Fruit fly (Drosophila melanogaster) whole organism, wandering third instar larva: ENCODE data around the gene CG34276.
A peak's percentile ranks its signal among the peaks of the same experiment; 100 is the strongest.

ENCODE experiments used
- Abd-B ChIP-seq: fragments of >200 bp; optimal IDR thresholded peaks from 2 replicates; lab custom pipeline; 2017; ENCODE audit warnings: missing biosample characterization, missing genetic modification characterization
- CG32264 ChIP-seq: fragments of 200-800 bp; sonication (Bioruptor generic); optimal IDR thresholded peaks from 2 replicates; lab custom pipeline; 2016; ENCODE audit warnings: missing biosample characterization, missing genetic modification characterization
- CG9705 ChIP-seq: fragments of 200-800 bp; sonication (Bioruptor generic); optimal IDR thresholded peaks from 2 replicates; lab custom pipeline; 2018; ENCODE audit warnings: missing biosample characterization, mild to moderate bottlenecking, missing genetic modification characterization
- CrebA ChIP-seq: fragments of 200-800 bp; sonication (Bioruptor generic); optimal IDR thresholded peaks from 2 replicates; lab custom pipeline; 2016; ENCODE audit warnings: missing biosample characterization, mild to moderate bottlenecking, missing genetic modification characterization, borderline replicate concordance
- Dfd ChIP-seq: fragments of >200 bp; optimal IDR thresholded peaks from 2 replicates; lab custom pipeline; 2017; ENCODE audit warnings: missing biosample characterization, missing genetic modification characterization
- Dif ChIP-seq: fragments of 200-275, 200-300 bp; sonication (Bioruptor generic); optimal IDR thresholded peaks from 2 replicates; lab custom pipeline; 2018; ENCODE audit warnings: missing biosample characterization, missing genetic modification characterization; ENCODE audit not compliant: partially characterized antibody
- GATAd ChIP-seq: sonication (Bioruptor generic); optimal IDR thresholded peaks from 2 replicates; lab custom pipeline; 2016; ENCODE audit warnings: missing biosample characterization, missing genetic modification characterization
- HLH106 ChIP-seq: fragments of 200-800 bp; optimal IDR thresholded peaks from 3 replicates; lab custom pipeline; 2019; ENCODE audit warnings: missing biosample characterization, mild to moderate bottlenecking, missing genetic modification characterization, moderate library complexity
- Hnf4 ChIP-seq: fragments of 200-800 bp; sonication (Bioruptor generic); optimal IDR thresholded peaks from 2 replicates; lab custom pipeline; 2016; ENCODE audit warnings: missing biosample characterization, mild to moderate bottlenecking, missing genetic modification characterization
- Hr78 ChIP-seq: fragments of >200 bp; optimal IDR thresholded peaks from 2 replicates; lab custom pipeline; 2017; ENCODE audit warnings: missing biosample characterization, missing genetic modification characterization
- Hr83 ChIP-seq: fragments of 200-300 bp; sonication (Bioruptor generic); optimal IDR thresholded peaks from 2 replicates; lab custom pipeline; 2016; ENCODE audit warnings: missing biosample characterization, mild to moderate bottlenecking, missing genetic modification characterization, moderate library complexity; ENCODE audit not compliant: poor library complexity, severe bottlenecking
- Jra ChIP-seq: sonication (Bioruptor generic); optimal IDR thresholded peaks from 2 replicates; lab custom pipeline; 2016; ENCODE audit warnings: missing biosample characterization, missing genetic modification characterization
- Mio ChIP-seq: sonication (Bioruptor generic); optimal IDR thresholded peaks from 2 replicates; lab custom pipeline; 2016; ENCODE audit warnings: missing biosample characterization, missing genetic modification characterization
- Myc ChIP-seq: fragments of >200 bp; optimal IDR thresholded peaks from 2 replicates; lab custom pipeline; 2017
- N ChIP-seq: fragments of >200 bp; optimal IDR thresholded peaks from 2 replicates; lab custom pipeline; 2018; ENCODE audit warnings: missing biosample characterization, missing external identifiers, missing genetic modification characterization
- OdsH ChIP-seq: fragments of 200-800 bp; sonication (Bioruptor generic); optimal IDR thresholded peaks from 2 replicates; lab custom pipeline; 2016; ENCODE audit warnings: missing biosample characterization, mild to moderate bottlenecking, missing genetic modification characterization
- Rel ChIP-seq, 2 experiments: fragments of 200-800 bp; sonication (Bioruptor generic) in 1 of 2; optimal IDR thresholded peaks; 2 replicates in 1 of 2; 3 replicates in 1 of 2; lab custom pipeline; 2016 to 2019; ENCODE audit warnings: mild to moderate bottlenecking in 2 of 2, missing biosample characterization in 2 of 2, missing genetic modification characterization in 2 of 2, moderate library complexity in 1 of 2
- Sp1 ChIP-seq: fragments of 200-800 bp; sonication (Bioruptor generic); optimal IDR thresholded peaks from 3 replicates; lab custom pipeline; 2019; ENCODE audit warnings: missing biosample characterization, mild to moderate bottlenecking, missing genetic modification characterization, moderate library complexity
- Vsx2 ChIP-seq: fragments of 200-300, 225-300 bp; sonication (Bioruptor generic); optimal IDR thresholded peaks from 2 replicates; lab custom pipeline; 2018; ENCODE audit warnings: missing biosample characterization, missing genetic modification characterization; ENCODE audit not compliant: partially characterized antibody
- br ChIP-seq: fragments of 200-800 bp; sonication (Bioruptor generic); optimal IDR thresholded peaks from 2 replicates; lab custom pipeline; 2016; ENCODE audit warnings: missing biosample characterization, missing genetic modification characterization
- brk ChIP-seq: fragments of 200-800 bp; sonication (Bioruptor generic); optimal IDR thresholded peaks from 2 replicates; lab custom pipeline; 2016; ENCODE audit warnings: missing biosample characterization, mild to moderate bottlenecking, missing genetic modification characterization
- dl ChIP-seq, 2 experiments: fragments of 175-275, 200-275 bp in 1 of 2; fragments of 200-275 bp in 1 of 2; sonication (Bioruptor generic); optimal IDR thresholded peaks; lab custom pipeline; 2018; ENCODE audit warnings: mild to moderate bottlenecking in 2 of 2, missing biosample characterization in 2 of 2, missing genetic modification characterization in 2 of 2, moderate library complexity in 2 of 2; ENCODE audit not compliant: partially characterized antibody in 2 of 2, insufficient read depth in 1 of 2
- dmrt93B ChIP-seq: fragments of 200-800 bp; sonication (Bioruptor generic); optimal IDR thresholded peaks from 2 replicates; lab custom pipeline; 2018; ENCODE audit warnings: missing biosample characterization, mild to moderate bottlenecking, missing genetic modification characterization
- dsf ChIP-seq: sonication (Bioruptor generic); optimal IDR thresholded peaks from 2 replicates; lab custom pipeline; 2016; ENCODE audit warnings: missing biosample characterization, missing genetic modification characterization, borderline replicate concordance
- ey ChIP-seq: fragments of 200-800 bp; sonication (Bioruptor generic); optimal IDR thresholded peaks from 2 replicates; lab custom pipeline; 2016; ENCODE audit warnings: missing biosample characterization, missing genetic modification characterization
- foxo ChIP-seq, 2 experiments: fragments of 200-800 bp; sonication (Bioruptor generic); optimal IDR thresholded peaks; 2 replicates in 1 of 2; 3 replicates in 1 of 2; lab custom pipeline; 2016 to 2017; ENCODE audit warnings: missing biosample characterization in 2 of 2, missing genetic modification characterization in 2 of 2
- fru ChIP-seq: fragments of 200-800 bp; sonication (Bioruptor generic); optimal IDR thresholded peaks from 3 replicates; lab custom pipeline; 2016; ENCODE audit warnings: missing biosample characterization, mild to moderate bottlenecking, missing genetic modification characterization
- h ChIP-seq: fragments of 200-800 bp; sonication (Bioruptor generic); optimal IDR thresholded peaks from 3 replicates; lab custom pipeline; 2016; ENCODE audit warnings: missing biosample characterization, mild to moderate bottlenecking, missing genetic modification characterization
- jim ChIP-seq: fragments of 175-275, 200-325 bp; sonication (Bioruptor generic); optimal IDR thresholded peaks from 2 replicates; lab custom pipeline; 2016; ENCODE audit warnings: missing biosample characterization, mild to moderate bottlenecking, missing genetic modification characterization
- lola ChIP-seq: fragments of >200 bp; optimal IDR thresholded peaks from 2 replicates; lab custom pipeline; 2017; ENCODE audit warnings: missing biosample characterization, missing genetic modification characterization
- pan ChIP-seq: fragments of >200 bp; optimal IDR thresholded peaks from 2 replicates; lab custom pipeline; 2017
- psq ChIP-seq: fragments of 200-800 bp; sonication (Bioruptor generic); optimal IDR thresholded peaks from 3 replicates; lab custom pipeline; 2017; ENCODE audit warnings: missing biosample characterization, mild to moderate bottlenecking, missing genetic modification characterization, moderate library complexity
- rgr ChIP-seq: fragments of 200-800 bp; sonication (Bioruptor generic); optimal IDR thresholded peaks from 3 replicates; lab custom pipeline; 2016; ENCODE audit warnings: missing biosample characterization, mild to moderate bottlenecking, missing genetic modification characterization
- sage ChIP-seq: fragments of 200-800 bp; sonication (Bioruptor generic); optimal IDR thresholded peaks from 2 replicates; lab custom pipeline; 2016; ENCODE audit warnings: missing biosample characterization, mild to moderate bottlenecking, missing genetic modification characterization
- sv ChIP-seq: fragments of 200-800 bp; sonication (Bioruptor generic); optimal IDR thresholded peaks from 3 replicates; lab custom pipeline; 2016; ENCODE audit warnings: missing biosample characterization, missing genetic modification characterization
- tai ChIP-seq: sonication (Bioruptor generic); optimal IDR thresholded peaks from 2 replicates; lab custom pipeline; 2016; ENCODE audit warnings: missing biosample characterization, missing genetic modification characterization
- usp ChIP-seq: fragments of >200 bp; optimal IDR thresholded peaks from 2 replicates; lab custom pipeline; 2017; ENCODE audit warnings: missing biosample characterization, missing genetic modification characterization
- woc ChIP-seq: sonication (Bioruptor generic); optimal IDR thresholded peaks from 2 replicates; lab custom pipeline; 2016; ENCODE audit warnings: missing biosample characterization, mild to moderate bottlenecking, missing genetic modification characterization

The CG34276 gene

dm6 chr3R:15965169-15965568, 39.7 kb downstream of the CG34276 start, which contains the start of the genes CG32856 and Rbf2:
Gene CG32856 (minus strand): TSS chr3R:15965351.
Gene Rbf2 (plus strand): TSS chr3R:15965446.
- TF ChIP-seq N (GFP tag; lab: Kevin White, UChicago) = no peak
- TF ChIP-seq Myc (lab: Kevin White, UChicago) = no peak
- no peak for TF ChIP-seq Rel (GFP tag; optimal IDR thresholded peaks at IDR 0.05; lab: Kevin White, UChicago)
- no peak for TF ChIP-seq Rel (tag; optimal IDR thresholded peaks at IDR 0.05; lab: Kevin White, UChicago)
- TF ChIP-seq Mio (GFP tag; lab: Kevin White, UChicago) = peak; percentile 59
- TF ChIP-seq Abd-B (GFP tag; lab: Kevin White, UChicago) = no peak
- no peak for TF ChIP-seq usp (GFP tag; lab: Kevin White, UChicago)
- TF ChIP-seq fru (GFP tag; lab: Kevin White, UChicago) = peak; percentile 80
- no peak for TF ChIP-seq dl (GFP tag; optimal IDR thresholded peaks at IDR 0.05; lab: Kevin White, UChicago; ENCODE audit: insufficient read depth in 1 of 2, partially characterized antibody in 2 of 2)
- peak in 1 of 2 experiments; percentile 90 for TF ChIP-seq foxo (GFP tag; optimal IDR thresholded peaks at IDR 0.05; lab: Kevin White, UChicago)
- TF ChIP-seq sv (GFP tag; lab: Kevin White, UChicago) = peak; percentile 79
- TF ChIP-seq Hnf4 (GFP tag; lab: Kevin White, UChicago) = peak; percentile 96
- TF ChIP-seq h = peak; percentile 88
- TF ChIP-seq br = peak; percentile 91
- no peak for TF ChIP-seq pan (lab: Kevin White, UChicago)
- TF ChIP-seq Sp1 (GFP tag; lab: Kevin White, UChicago) = no peak
- no peak for TF ChIP-seq Dfd (GFP tag; lab: Kevin White, UChicago)
- no peak for TF ChIP-seq CrebA
- TF ChIP-seq CG32264 = no peak
- peak; percentile 91 for TF ChIP-seq OdsH (GFP tag; lab: Kevin White, UChicago)
- peak; percentile 94 for TF ChIP-seq Jra (GFP tag; lab: Kevin White, UChicago)
- TF ChIP-seq brk (GFP tag; lab: Kevin White, UChicago) = no peak
- peak; percentile 90 for TF ChIP-seq woc (GFP tag; lab: Kevin White, UChicago)
- TF ChIP-seq psq = peak; percentile 84
- peak; percentile 71 for TF ChIP-seq HLH106 (tag; lab: Kevin White, UChicago)
- TF ChIP-seq Dif = no peak
- TF ChIP-seq dsf (GFP tag; lab: Kevin White, UChicago) = peak; percentile 91
- TF ChIP-seq dmrt93B = no peak
- TF ChIP-seq lola (GFP tag; lab: Kevin White, UChicago) = no peak
- TF ChIP-seq GATAd (GFP tag; lab: Kevin White, UChicago) = peak; percentile 54
- TF ChIP-seq Hr78 (GFP tag; lab: Kevin White, UChicago) = no peak
- TF ChIP-seq Hr83 = peak; percentile 65
- TF ChIP-seq tai (GFP tag; lab: Kevin White, UChicago) = no peak
- TF ChIP-seq CG9705 (GFP tag; lab: Kevin White, UChicago) = peak; percentile 21
- no peak for TF ChIP-seq Vsx2
- TF ChIP-seq sage (GFP tag; lab: Kevin White, UChicago) = no peak
- TF ChIP-seq ey (GFP tag; lab: Kevin White, UChicago) = peak; percentile 91
- peak; percentile 95 for TF ChIP-seq rgr (GFP tag; lab: Kevin White, UChicago)
- TF ChIP-seq jim = no peak

DNA sequence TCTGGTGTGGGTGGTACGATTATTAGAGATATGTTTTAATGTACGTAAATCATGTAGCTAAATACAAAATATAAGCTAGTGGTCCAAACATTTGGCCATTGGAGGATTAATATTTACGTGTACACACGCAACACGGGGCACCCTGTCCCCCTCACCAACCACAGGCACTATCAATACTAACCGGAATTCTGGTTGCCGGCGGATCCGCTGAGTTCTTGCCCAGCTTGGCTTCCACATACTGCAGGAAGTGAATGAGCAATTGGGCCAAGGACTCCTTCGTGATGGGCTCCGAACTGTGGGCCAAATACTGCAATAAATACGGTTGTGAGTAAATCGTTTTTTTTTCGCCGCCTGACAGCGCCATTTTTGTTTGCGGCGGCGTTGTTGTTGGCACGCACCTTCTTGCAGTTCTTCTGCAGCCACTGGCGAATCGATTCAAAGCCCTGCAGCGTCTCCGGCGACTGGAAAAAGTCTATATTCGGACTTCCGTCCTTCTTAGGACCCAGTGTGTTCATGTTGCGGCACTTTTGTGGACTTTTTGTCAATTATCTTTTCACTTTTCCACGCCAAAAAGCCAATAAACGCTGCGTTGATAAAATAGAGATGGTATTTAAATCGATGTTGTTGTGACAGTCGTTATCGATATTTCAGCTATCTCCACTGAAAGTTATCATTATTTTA, 47.0 kb downstream of the CG34276 start, which contains the start of gene mor:
mor (minus strand) TSS at position 616 of the 681 bp plus-strand sequence.
- TF ChIP-seq Dfd (GFP tag; lab: Kevin White, UChicago) (no peak), CrebA (no peak), rgr (GFP tag; lab: Kevin White, UChicago) (no peak), Hr83 (no peak), sage (GFP tag; lab: Kevin White, UChicago) (no peak), sv (GFP tag; lab: Kevin White, UChicago) (no peak), ey (GFP tag; lab: Kevin White, UChicago) (no peak), Dif (no peak), Sp1 (GFP tag; lab: Kevin White, UChicago) (no peak), Hnf4 (GFP tag; lab: Kevin White, UChicago) (no peak), N (GFP tag; lab: Kevin White, UChicago) (no peak), GATAd (GFP tag; lab: Kevin White, UChicago) (no peak), Vsx2 (no peak), dsf (GFP tag; lab: Kevin White, UChicago) (no peak), br (no peak), usp (GFP tag; lab: Kevin White, UChicago) (no peak), CG32264 (no peak)
